Worm (Caenorhabditis elegans): ENCODE data around the gene F39F10.4.

F39F10.4 gene

ce11 chrX:16871355-16871754 lies 32.2 kb downstream of the F39F10.4 start:
- no peak for TF ChIP-seq aly-1 (tag; optimal IDR thresholded peaks at IDR 0.05)
- TF ChIP-seq scrt-1 (GFP tag; IDR thresholded peaks at IDR 0.05), result no peak
- TF ChIP-seq hmbx-1 (tag; optimal IDR thresholded peaks at IDR 0.05), result no peak
- TF ChIP-seq tbx-37 (GFP tag; conservative IDR thresholded peaks at IDR 0.05), result no peak

ce11 chrX:16868931-16869330 lies 34.6 kb downstream of the F39F10.4 start, which contains the start of gene aakg-2:
aakg-2 (minus strand) TSS chrX:16869031.
- TF ChIP-seq tbx-37 (GFP tag; conservative IDR thresholded peaks at IDR 0.05), result no peak
- no peak for TF ChIP-seq ceh-36 (tag; optimal IDR thresholded peaks at IDR 0.05)
- TF ChIP-seq hnd-1 (tag; optimal IDR thresholded peaks at IDR 0.05), result no peak
- no peak for TF ChIP-seq aly-1 (tag; optimal IDR thresholded peaks at IDR 0.05)

- TF ChIP-seq ama-1 (optimal IDR thresholded peaks at IDR 0.05) (no peak), aly-1 (tag; optimal IDR thresholded peaks at IDR 0.05) (no peak), ets-7 (tag; optimal IDR thresholded peaks at IDR 0.05) (no peak), tra-4 (tag; optimal IDR thresholded peaks at IDR 0.05) (no peak), pes-1 (GFP tag; IDR thresholded peaks at IDR 0.05) (no peak), flt-1 (GFP tag; IDR thresholded peaks at IDR 0.05) (no peak), tbx-11 (GFP tag; IDR thresholded peaks at IDR 0.05) (no peak), hnd-1 (tag; optimal IDR thresholded peaks at IDR 0.05) (no peak)
Measured at ce11 chrX:16865675-16866074, 37.8 kb downstream of the F39F10.4 start.

ce11 chrX:16865016-16865415 lies 38.5 kb downstream of the F39F10.4 start:
- no peak for TF ChIP-seq hmbx-1 (tag; optimal IDR thresholded peaks at IDR 0.05)
- no peak for TF ChIP-seq hnd-1 (tag; optimal IDR thresholded peaks at IDR 0.05)
- TF ChIP-seq scrt-1 (GFP tag; IDR thresholded peaks at IDR 0.05), result no peak
- TF ChIP-seq F13C5.2 (tag; optimal IDR thresholded peaks at IDR 0.05), result no peak
- TF ChIP-seq sea-1 (GFP tag; conservative IDR thresholded peaks at IDR 0.05), result no peak
- no peak for TF ChIP-seq B0310.2 (tag; optimal IDR thresholded peaks at IDR 0.05)
- no peak for TF ChIP-seq pes-1 (GFP tag; IDR thresholded peaks at IDR 0.05)
- TF ChIP-seq flt-1 (GFP tag; IDR thresholded peaks at IDR 0.05), result no peak
- TF ChIP-seq tra-4 (tag; optimal IDR thresholded peaks at IDR 0.05), result no peak
- TF ChIP-seq ets-7 (tag; optimal IDR thresholded peaks at IDR 0.05), result no peak
- no peak for TF ChIP-seq ceh-36 (tag; optimal IDR thresholded peaks at IDR 0.05)

ce11 chrX:16863320-16863719 lies 40.2 kb downstream of the F39F10.4 start:
- TF ChIP-seq tbx-37 (GFP tag; conservative IDR thresholded peaks at IDR 0.05) (no peak), flt-1 (GFP tag; IDR thresholded peaks at IDR 0.05) (no peak), ets-7 (tag; optimal IDR thresholded peaks at IDR 0.05) (no peak), pes-1 (GFP tag; IDR thresholded peaks at IDR 0.05) (no peak), hmg-4 (GFP tag; optimal IDR thresholded peaks at IDR 0.05) (no peak), F13C5.2 (tag; optimal IDR thresholded peaks at IDR 0.05) (no peak)

- TF ChIP-seq B0310.2 (tag; optimal IDR thresholded peaks at IDR 0.05) (no peak), ceh-13 (GFP tag; optimal IDR thresholded peaks at IDR 0.05) (no peak), ets-7 (tag; optimal IDR thresholded peaks at IDR 0.05) (no peak), sea-1 (GFP tag; conservative IDR thresholded peaks at IDR 0.05) (no peak), tbx-11 (GFP tag; IDR thresholded peaks at IDR 0.05) (no peak), F13C5.2 (tag; optimal IDR thresholded peaks at IDR 0.05) (no peak), aly-1 (tag; optimal IDR thresholded peaks at IDR 0.05) (no peak), hnd-1 (tag; optimal IDR thresholded peaks at IDR 0.05) (no peak), pes-1 (GFP tag; IDR thresholded peaks at IDR 0.05) (no peak), flt-1 (GFP tag; IDR thresholded peaks at IDR 0.05) (no peak), hmg-4 (GFP tag; optimal IDR thresholded peaks at IDR 0.05) (no peak), ama-1 (optimal IDR thresholded peaks at IDR 0.05) (no peak), hmbx-1 (tag; optimal IDR thresholded peaks at IDR 0.05) (no peak), tbx-37 (GFP tag; conservative IDR thresholded peaks at IDR 0.05) (no peak), tra-4 (tag; optimal IDR thresholded peaks at IDR 0.05) (no peak), ceh-36 (tag; optimal IDR thresholded peaks at IDR 0.05) (no peak), scrt-1 (GFP tag; IDR thresholded peaks at IDR 0.05) (no peak)
Measured at ce11 chrX:16859956-16860446, 43.5 kb downstream of the F39F10.4 start, which contains the start of gene T20F7.3. T20F7.3 (plus strand) TSS chrX:16860396.
